Worm (Caenorhabditis elegans) whole organism, L4/young adult: ENCODE measurements around the gene sra-13.
A peak's percentile ranks its signal among the peaks of the same experiment; 100 is the strongest.

Experiments
- W03F9.2 ChIP-seq: fragments of 150-350 bp; optimal IDR thresholded peaks from 2 replicates; lab custom pipeline; 2014; ENCODE audit warnings: missing biosample characterization, missing genetic modification characterization
- dao-5 ChIP-seq: sonication (generic microtip); optimal IDR thresholded peaks from 2 replicates; lab custom pipeline; 2016; ENCODE audit warnings: missing genotype, missing genetic modification characterization, moderate library complexity, missing compliant biosample characterization
- him-1 ChIP-seq: sonication (generic microtip); optimal IDR thresholded peaks from 2 replicates; lab custom pipeline; 2016; ENCODE audit warnings: missing genotype, missing genetic modification reagents, missing genetic modification characterization, missing compliant biosample characterization

- TF ChIP-seq him-1, result no peak
- TF ChIP-seq dao-5 (tag; lab: Kevin White, UChicago), result peak; percentile 86
- no peak for TF ChIP-seq W03F9.2 (tag; lab: Kevin White, UChicago)
Measured at ce11 chrII:8441519-8441918, 34.0 kb downstream of the sra-13 start.
